Fruit fly (Drosophila melanogaster): ENCODE measurements around the gene PH4alphaNE1.

Gene PH4alphaNE1

dm6 chr3R:30459066-30459935 is 40.8 kb downstream of the PH4alphaNE1 start, which contains the start of the genes CG2224 and CDase (continued):
- no peak for TF ChIP-seq CG10321 (GFP tag; IDR thresholded peaks at IDR 0.05)
- TF ChIP-seq H2.0 (GFP tag; IDR thresholded peaks at IDR 0.05): no peak
- TF ChIP-seq Abd-B (GFP tag; optimal IDR thresholded peaks at IDR 0.05): no peak
- TF ChIP-seq Med (GFP tag): peak; percentile 73
- TF ChIP-seq Lim3 (GFP tag; IDR thresholded peaks at IDR 0.05): no peak
- TF ChIP-seq sna (GFP tag; IDR thresholded peaks at IDR 0.05; ENCODE audit: partially characterized antibody): peak; percentile 95
- TF ChIP-seq GATAe (GFP tag; conservative IDR thresholded peaks at IDR 0.05): no peak
- TF ChIP-seq klu (GFP tag; IDR thresholded peaks at IDR 0.05): 0 out of 2 replicates have a peak, but pooled peaks have one; percentile 14
- no peak for TF ChIP-seq CG15696 (tag; optimal IDR thresholded peaks at IDR 0.05)
- no peak for TF ChIP-seq scrt (GFP tag; optimal IDR thresholded peaks at IDR 0.05)
- no peak for TF ChIP-seq wek (GFP tag; optimal IDR thresholded peaks at IDR 0.05)
- no peak for TF ChIP-seq CG12155 (GFP tag; optimal IDR thresholded peaks at IDR 0.05)
- TF ChIP-seq Myb (GFP tag; optimal IDR thresholded peaks at IDR 0.05): peak; percentile 96
- TF ChIP-seq CG34376 (GFP tag; optimal IDR thresholded peaks at IDR 0.05): no peak
- TF ChIP-seq CG3407 (GFP tag; optimal IDR thresholded peaks at IDR 0.05): no peak
- TF ChIP-seq ato (GFP tag; IDR thresholded peaks at IDR 0.05; ENCODE audit: partially characterized antibody): peak; percentile 95
- peak; percentile 82 for TF ChIP-seq hb (GFP tag; IDR thresholded peaks at IDR 0.05; ENCODE audit: partially characterized antibody)
- TF ChIP-seq br (optimal IDR thresholded peaks at IDR 0.05): no peak
- TF ChIP-seq CG12391 (tag; optimal IDR thresholded peaks at IDR 0.05): no peak
- TF ChIP-seq E2f2 (GFP tag; IDR thresholded peaks at IDR 0.05): peak; percentile 84
- TF ChIP-seq tna (GFP tag; IDR thresholded peaks at IDR 0.05; ENCODE audit: partially characterized antibody): peak; percentile 91
- TF ChIP-seq CG1647 (GFP tag; optimal IDR thresholded peaks at IDR 0.05): no peak
- TF ChIP-seq CG32532 (GFP tag; IDR thresholded peaks at IDR 0.05): no peak
- peak; percentile 86 for TF ChIP-seq vnd (GFP tag; IDR thresholded peaks at IDR 0.05; ENCODE audit: partially characterized antibody)
- no peak for TF ChIP-seq sd (tag; optimal IDR thresholded peaks at IDR 0.05)
- no peak for TF ChIP-seq CG12769 (tag; optimal IDR thresholded peaks at IDR 0.05)
- TF ChIP-seq CG1024 (GFP tag; IDR thresholded peaks at IDR 0.05): no peak
- no peak for TF ChIP-seq CG8290 (GFP tag; optimal IDR thresholded peaks at IDR 0.05)
- peak in 1 of 2 experiments; percentile 48 for TF ChIP-seq CG8290 (tag; optimal IDR thresholded peaks at IDR 0.05)
- TF ChIP-seq repo (GFP tag; optimal IDR thresholded peaks at IDR 0.05): no peak
- no peak for TF ChIP-seq Optix (GFP tag; IDR thresholded peaks at IDR 0.05)
- TF ChIP-seq zen (tag; optimal IDR thresholded peaks at IDR 0.05): no peak
- TF ChIP-seq knrl (GFP tag; IDR thresholded peaks at IDR 0.05; ENCODE audit: partially characterized antibody): peak; percentile 77
- TF ChIP-seq crp (GFP tag; optimal IDR thresholded peaks at IDR 0.05): peak; percentile 89 to 99
- no peak for TF ChIP-seq gsb-n (tag; optimal IDR thresholded peaks at IDR 0.05)
- no peak for TF ChIP-seq CG4820 (GFP tag; optimal IDR thresholded peaks at IDR 0.05)
- peak; percentile 92 for TF ChIP-seq CG6791 (GFP tag; IDR thresholded peaks at IDR 0.05; ENCODE audit: partially characterized antibody)
- TF ChIP-seq ro (GFP tag; IDR thresholded peaks at IDR 0.05): no peak
- TF ChIP-seq CG4424 (GFP tag; optimal IDR thresholded peaks at IDR 0.05): no peak
- TF ChIP-seq CG15011 (GFP tag; optimal IDR thresholded peaks at IDR 0.05): no peak
- peak in 1 of 2 experiments; percentile 48 for TF ChIP-seq Pdp1 (GFP tag; optimal IDR thresholded peaks at IDR 0.05)
- no peak for TF ChIP-seq CG9817 (tag; optimal IDR thresholded peaks at IDR 0.05)
- peak; percentile 97 for TF ChIP-seq hbn (GFP tag; IDR thresholded peaks at IDR 0.05; ENCODE audit: partially characterized antibody)
- TF ChIP-seq CG13287 (GFP tag; IDR thresholded peaks at IDR 0.05; ENCODE audit: partially characterized antibody): peak; percentile 97
- no peak for TF ChIP-seq CG8765 (GFP tag; IDR thresholded peaks at IDR 0.05)
- TF ChIP-seq CG18476 (GFP tag; optimal IDR thresholded peaks at IDR 0.05): no peak
- TF ChIP-seq Atf3 (GFP tag; optimal IDR thresholded peaks at IDR 0.05): no peak
- TF ChIP-seq wdn (GFP tag; IDR thresholded peaks at IDR 0.05): no peak
- no peak for TF ChIP-seq gsb (GFP tag; IDR thresholded peaks at IDR 0.05)
